Worm (Caenorhabditis elegans): Measurements from ENCODE around the gene F42A9.7.

Gene F42A9.7

ce11 chrIV:8570253-8570652, 46.7 kb downstream of the F42A9.7 start, which contains the start of gene Y59H11AM.4:
Gene Y59H11AM.4 (minus strand): TSS chrIV:8570353.
- TF ChIP-seq ceh-34 (tag; optimal IDR thresholded peaks at IDR 0.05) (no peak), ceh-2 (tag; optimal IDR thresholded peaks at IDR 0.05) (no peak), ceh-24 (tag; optimal IDR thresholded peaks at IDR 0.05) (no peak), dve-1 (tag; optimal IDR thresholded peaks at IDR 0.05) (no peak), elt-2 (tag; optimal IDR thresholded peaks at IDR 0.05) (no peak)

All from whole organism, late embryonic.